Worm (Caenorhabditis elegans) whole organism, mixed stage, embryonic: ENCODE results near the gene mtpn-1.

Source experiments
- lin-13 ChIP-seq: fragments of 150-350 bp; optimal IDR thresholded peaks from 2 replicates; lab custom pipeline; 2014; ENCODE audit warnings: missing biosample characterization, missing genetic modification characterization
- nhr-12 ChIP-seq: fragments of 150-350 bp; optimal IDR thresholded peaks from 2 replicates; lab custom pipeline; 2014; ENCODE audit warnings: missing biosample characterization, missing genetic modification characterization
- nhr-28 ChIP-seq: fragments of 150-350 bp; optimal IDR thresholded peaks from 2 replicates; lab custom pipeline; 2014; ENCODE audit warnings: missing biosample characterization, missing genetic modification characterization
- nhr-76 ChIP-seq: sonication (generic microtip); optimal IDR thresholded peaks from 2 replicates; lab custom pipeline; 2017; ENCODE audit warnings: missing biosample characterization, missing genetic modification characterization

DNA sequence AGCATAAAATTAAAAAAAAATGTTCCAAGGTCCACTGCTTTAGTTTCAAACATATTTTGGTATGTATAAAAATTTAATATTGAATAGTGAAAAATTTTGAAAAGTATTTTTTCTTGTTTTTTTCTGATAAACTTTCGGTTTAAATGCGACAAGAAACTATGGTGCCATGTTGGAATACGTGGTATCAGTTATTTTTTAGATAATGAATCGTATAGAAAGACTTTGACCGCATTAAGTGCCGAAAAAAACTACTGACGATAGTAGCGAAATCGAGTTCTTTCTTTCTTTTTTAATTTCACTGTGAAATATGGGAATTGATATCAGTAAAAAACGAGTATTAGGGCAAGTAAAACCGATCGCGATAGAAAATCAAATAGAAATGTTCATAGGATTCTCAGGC, 41.4 kb upstream of the mtpn-1 start, which contains the start of gene T24D8.6:
- TF ChIP-seq nhr-12 (tag; lab: Kevin White, UChicago) (no peak), lin-13 (no peak), nhr-76 (tag; lab: Kevin White, UChicago) (no peak), nhr-28 (no peak)
